Worm (Caenorhabditis elegans) whole organism, mixed stage, embryonic: ENCODE measurements around the gene T23F2.2.

Experiments used
- M03D4.4 ChIP-seq: sonication (generic microtip); optimal IDR thresholded peaks from 2 replicates; lab custom pipeline; 2017; ENCODE audit warnings: mild to moderate bottlenecking, missing genetic modification characterization, missing compliant biosample characterization
- ceh-83 ChIP-seq: fragments of 200-800 bp; sonication (Bioruptor generic); optimal IDR thresholded peaks from 2 replicates; lab custom pipeline; 2018; ENCODE audit warnings: mild to moderate bottlenecking, missing genetic modification characterization, missing compliant biosample characterization
- ces-1 ChIP-seq: fragments of 150-350 bp; optimal IDR thresholded peaks from 2 replicates; lab custom pipeline; 2014; ENCODE audit warnings: missing biosample characterization, missing genetic modification reagents, missing genetic modification characterization
- lin-13 ChIP-seq: fragments of 150-350 bp; optimal IDR thresholded peaks from 2 replicates; lab custom pipeline; 2014; ENCODE audit warnings: missing biosample characterization, missing genetic modification characterization
- lsy-2 ChIP-seq: fragments of 150-350 bp; optimal IDR thresholded peaks from 2 replicates; lab custom pipeline; 2014; ENCODE audit warnings: missing biosample characterization, missing genetic modification characterization
- nhr-28 ChIP-seq: fragments of 150-350 bp; optimal IDR thresholded peaks from 2 replicates; lab custom pipeline; 2014; ENCODE audit warnings: missing biosample characterization, missing genetic modification characterization
- nhr-76 ChIP-seq: sonication (generic microtip); optimal IDR thresholded peaks from 2 replicates; lab custom pipeline; 2017; ENCODE audit warnings: missing biosample characterization, missing genetic modification characterization
- sem-2 ChIP-seq: fragments of 200-800 bp; sonication (Bioruptor generic); optimal IDR thresholded peaks from 2 replicates; lab custom pipeline; 2018; ENCODE audit warnings: mild to moderate bottlenecking, missing genetic modification characterization, missing compliant biosample characterization
- snpc-4 ChIP-seq: fragments of 150-350 bp; optimal IDR thresholded peaks from 2 replicates; lab custom pipeline; 2014; ENCODE audit warnings: missing biosample characterization, missing genetic modification characterization
- unc-39 ChIP-seq: fragments of 150-350 bp; optimal IDR thresholded peaks from 2 replicates; lab custom pipeline; 2014; ENCODE audit warnings: missing biosample characterization, missing genetic modification characterization
- ztf-11 ChIP-seq: fragments of 150-350 bp; optimal IDR thresholded peaks from 2 replicates; lab custom pipeline; 2014; ENCODE audit warnings: missing biosample characterization, missing genetic modification characterization

ce11 chrX:5465631-5466030 lies 39.4 kb downstream of the T23F2.2 start:
- no peak for TF ChIP-seq M03D4.4 (tag; lab: Kevin White, UChicago)
- TF ChIP-seq ztf-11 (tag; lab: Kevin White, UChicago): no peak
- no peak for TF ChIP-seq snpc-4 (tag; lab: Kevin White, UChicago)
- TF ChIP-seq nhr-76 (tag; lab: Kevin White, UChicago): no peak
- no peak for TF ChIP-seq lin-13 (tag; lab: Kevin White, UChicago)
- no peak for TF ChIP-seq ceh-83 (GFP tag; lab: Kevin White, UChicago)
- TF ChIP-seq lsy-2 (tag; lab: Kevin White, UChicago): no peak
- TF ChIP-seq sem-2 (GFP tag; lab: Kevin White, UChicago): no peak
- no peak for TF ChIP-seq unc-39 (tag; lab: Kevin White, UChicago)
- TF ChIP-seq ces-1 (GFP tag; lab: Kevin White, UChicago): no peak
- no peak for TF ChIP-seq nhr-28 (tag; lab: Kevin White, UChicago)
